Fruit fly (Drosophila melanogaster) whole organism, wandering third instar larva: Measurements from ENCODE around the gene Mfe2.

Source experiments
- Abd-B ChIP-seq: fragments of >200 bp; optimal IDR thresholded peaks from 2 replicates; lab custom pipeline; 2017; ENCODE audit warnings: missing biosample characterization, missing genetic modification characterization
- CG32264 ChIP-seq: fragments of 200-800 bp; sonication (Bioruptor generic); optimal IDR thresholded peaks from 2 replicates; lab custom pipeline; 2016; ENCODE audit warnings: missing biosample characterization, missing genetic modification characterization
- CG9705 ChIP-seq: fragments of 200-800 bp; sonication (Bioruptor generic); optimal IDR thresholded peaks from 2 replicates; lab custom pipeline; 2018; ENCODE audit warnings: missing biosample characterization, mild to moderate bottlenecking, missing genetic modification characterization
- Dif ChIP-seq: fragments of 200-275, 200-300 bp; sonication (Bioruptor generic); optimal IDR thresholded peaks from 2 replicates; lab custom pipeline; 2018; ENCODE audit warnings: missing biosample characterization, missing genetic modification characterization; ENCODE audit not compliant: partially characterized antibody
- Hnf4 ChIP-seq: fragments of 200-800 bp; sonication (Bioruptor generic); optimal IDR thresholded peaks from 2 replicates; lab custom pipeline; 2016; ENCODE audit warnings: missing biosample characterization, mild to moderate bottlenecking, missing genetic modification characterization
- Hr78 ChIP-seq: fragments of >200 bp; optimal IDR thresholded peaks from 2 replicates; lab custom pipeline; 2017; ENCODE audit warnings: missing biosample characterization, missing genetic modification characterization
- Hr83 ChIP-seq: fragments of 200-300 bp; sonication (Bioruptor generic); optimal IDR thresholded peaks from 2 replicates; lab custom pipeline; 2016; ENCODE audit warnings: missing biosample characterization, mild to moderate bottlenecking, missing genetic modification characterization, moderate library complexity; ENCODE audit not compliant: poor library complexity, severe bottlenecking
- Jra ChIP-seq: sonication (Bioruptor generic); optimal IDR thresholded peaks from 2 replicates; lab custom pipeline; 2016; ENCODE audit warnings: missing biosample characterization, missing genetic modification characterization
- Myc ChIP-seq: fragments of >200 bp; optimal IDR thresholded peaks from 2 replicates; lab custom pipeline; 2017
- N ChIP-seq: fragments of >200 bp; optimal IDR thresholded peaks from 2 replicates; lab custom pipeline; 2018; ENCODE audit warnings: missing biosample characterization, missing external identifiers, missing genetic modification characterization
- OdsH ChIP-seq: fragments of 200-800 bp; sonication (Bioruptor generic); optimal IDR thresholded peaks from 2 replicates; lab custom pipeline; 2016; ENCODE audit warnings: missing biosample characterization, mild to moderate bottlenecking, missing genetic modification characterization
- Rel ChIP-seq, 2 experiments: fragments of 200-800 bp; sonication (Bioruptor generic) in 1 of 2; optimal IDR thresholded peaks; 2 replicates in 1 of 2; 3 replicates in 1 of 2; lab custom pipeline; 2016 to 2019; ENCODE audit warnings: mild to moderate bottlenecking in 2 of 2, missing biosample characterization in 2 of 2, missing genetic modification characterization in 2 of 2, moderate library complexity in 1 of 2
- Vsx2 ChIP-seq: fragments of 200-300, 225-300 bp; sonication (Bioruptor generic); optimal IDR thresholded peaks from 2 replicates; lab custom pipeline; 2018; ENCODE audit warnings: missing biosample characterization, missing genetic modification characterization; ENCODE audit not compliant: partially characterized antibody
- br ChIP-seq: fragments of 200-800 bp; sonication (Bioruptor generic); optimal IDR thresholded peaks from 2 replicates; lab custom pipeline; 2016; ENCODE audit warnings: missing biosample characterization, missing genetic modification characterization
- brk ChIP-seq: fragments of 200-800 bp; sonication (Bioruptor generic); optimal IDR thresholded peaks from 2 replicates; lab custom pipeline; 2016; ENCODE audit warnings: missing biosample characterization, mild to moderate bottlenecking, missing genetic modification characterization
- dmrt93B ChIP-seq: fragments of 200-800 bp; sonication (Bioruptor generic); optimal IDR thresholded peaks from 2 replicates; lab custom pipeline; 2018; ENCODE audit warnings: missing biosample characterization, mild to moderate bottlenecking, missing genetic modification characterization
- dsf ChIP-seq: sonication (Bioruptor generic); optimal IDR thresholded peaks from 2 replicates; lab custom pipeline; 2016; ENCODE audit warnings: missing biosample characterization, missing genetic modification characterization, borderline replicate concordance
- ey ChIP-seq: fragments of 200-800 bp; sonication (Bioruptor generic); optimal IDR thresholded peaks from 2 replicates; lab custom pipeline; 2016; ENCODE audit warnings: missing biosample characterization, missing genetic modification characterization
- foxo ChIP-seq, 2 experiments: fragments of 200-800 bp; sonication (Bioruptor generic); optimal IDR thresholded peaks; 2 replicates in 1 of 2; 3 replicates in 1 of 2; lab custom pipeline; 2016 to 2017; ENCODE audit warnings: missing biosample characterization in 2 of 2, missing genetic modification characterization in 2 of 2
- fru ChIP-seq: fragments of 200-800 bp; sonication (Bioruptor generic); optimal IDR thresholded peaks from 3 replicates; lab custom pipeline; 2016; ENCODE audit warnings: missing biosample characterization, mild to moderate bottlenecking, missing genetic modification characterization
- h ChIP-seq: fragments of 200-800 bp; sonication (Bioruptor generic); optimal IDR thresholded peaks from 3 replicates; lab custom pipeline; 2016; ENCODE audit warnings: missing biosample characterization, mild to moderate bottlenecking, missing genetic modification characterization
- jim ChIP-seq: fragments of 175-275, 200-325 bp; sonication (Bioruptor generic); optimal IDR thresholded peaks from 2 replicates; lab custom pipeline; 2016; ENCODE audit warnings: missing biosample characterization, mild to moderate bottlenecking, missing genetic modification characterization
- lola ChIP-seq: fragments of >200 bp; optimal IDR thresholded peaks from 2 replicates; lab custom pipeline; 2017; ENCODE audit warnings: missing biosample characterization, missing genetic modification characterization
- pan ChIP-seq: fragments of >200 bp; optimal IDR thresholded peaks from 2 replicates; lab custom pipeline; 2017
- rgr ChIP-seq: fragments of 200-800 bp; sonication (Bioruptor generic); optimal IDR thresholded peaks from 3 replicates; lab custom pipeline; 2016; ENCODE audit warnings: missing biosample characterization, mild to moderate bottlenecking, missing genetic modification characterization
- sv ChIP-seq: fragments of 200-800 bp; sonication (Bioruptor generic); optimal IDR thresholded peaks from 3 replicates; lab custom pipeline; 2016; ENCODE audit warnings: missing biosample characterization, missing genetic modification characterization
- tai ChIP-seq: sonication (Bioruptor generic); optimal IDR thresholded peaks from 2 replicates; lab custom pipeline; 2016; ENCODE audit warnings: missing biosample characterization, missing genetic modification characterization
- usp ChIP-seq: fragments of >200 bp; optimal IDR thresholded peaks from 2 replicates; lab custom pipeline; 2017; ENCODE audit warnings: missing biosample characterization, missing genetic modification characterization
- woc ChIP-seq: sonication (Bioruptor generic); optimal IDR thresholded peaks from 2 replicates; lab custom pipeline; 2016; ENCODE audit warnings: missing biosample characterization, mild to moderate bottlenecking, missing genetic modification characterization

The Mfe2 gene

dm6 chrX:16297618-16298017 is 26.9 kb downstream of the Mfe2 start, which contains the start of gene ERp44:
Gene ERp44, minus strand, starts transcription at chrX:16297718.
- no peak for TF ChIP-seq fru (GFP tag; lab: Kevin White, UChicago)
- no peak for TF ChIP-seq tai (GFP tag; lab: Kevin White, UChicago)
- no peak for TF ChIP-seq Vsx2 (GFP tag; lab: Kevin White, UChicago)
- no peak for TF ChIP-seq br (GFP tag; lab: Kevin White, UChicago)

- no peak for TF ChIP-seq Hr83 (GFP tag; lab: Kevin White, UChicago)
- no peak for TF ChIP-seq dsf (GFP tag; lab: Kevin White, UChicago)
- no peak for TF ChIP-seq Hnf4 (GFP tag; lab: Kevin White, UChicago)
- TF ChIP-seq ey (GFP tag; lab: Kevin White, UChicago): no peak
- peak; percentile 20 for TF ChIP-seq Hr78
- no peak for TF ChIP-seq Jra (GFP tag; lab: Kevin White, UChicago)
- TF ChIP-seq N: peak; percentile 57
- TF ChIP-seq sv (GFP tag; lab: Kevin White, UChicago): no peak
These were observed 32.9 kb downstream of the Mfe2 start, which contains the start of gene CG3679 for dm6 chrX:16303636-16304035. Gene CG3679, plus strand, starts transcription at chrX:16303870.

- TF ChIP-seq rgr (no peak), lola (no peak), dmrt93B (GFP tag; lab: Kevin White, UChicago) (no peak), pan (lab: Kevin White, UChicago) (no peak), OdsH (GFP tag; lab: Kevin White, UChicago) (no peak), jim (no peak), foxo (GFP tag; optimal IDR thresholded peaks at IDR 0.05; lab: Kevin White, UChicago) (no peak), h (GFP tag; lab: Kevin White, UChicago) (no peak), br (GFP tag; lab: Kevin White, UChicago) (no peak), Dif (peak; percentile 71), Rel (GFP tag; optimal IDR thresholded peaks at IDR 0.05; lab: Kevin White, UChicago) (no peak), Rel (tag; optimal IDR thresholded peaks at IDR 0.05; lab: Kevin White, UChicago) (peak; percentile 4), Myc (peak; percentile 39), ey (GFP tag; lab: Kevin White, UChicago) (no peak), woc (GFP tag; lab: Kevin White, UChicago) (peak; percentile 46), Abd-B (GFP tag; lab: Kevin White, UChicago) (no peak)
These were observed 37.7 kb downstream of the Mfe2 start, which contains the start of gene Had1 for dm6 chrX:16308310-16308918. Gene Had1, minus strand, starts transcription at chrX:16308667.

dm6 chrX:16308953-16309352 is 38.2 kb downstream of the Mfe2 start:
- TF ChIP-seq Abd-B (GFP tag; lab: Kevin White, UChicago) (no peak), pan (lab: Kevin White, UChicago) (no peak), dsf (GFP tag; lab: Kevin White, UChicago) (no peak), sv (GFP tag; lab: Kevin White, UChicago) (no peak), Hnf4 (GFP tag; lab: Kevin White, UChicago) (no peak), usp (GFP tag; lab: Kevin White, UChicago) (no peak), woc (GFP tag; lab: Kevin White, UChicago) (no peak), tai (GFP tag; lab: Kevin White, UChicago) (no peak), Vsx2 (GFP tag; lab: Kevin White, UChicago) (no peak), br (GFP tag; lab: Kevin White, UChicago) (no peak), CG9705 (no peak), N (no peak)

dm6 chrX:16309764-16310163 is 39.0 kb downstream of the Mfe2 start:
- TF ChIP-seq Vsx2 (GFP tag; lab: Kevin White, UChicago) (peak; percentile 11), sv (GFP tag; lab: Kevin White, UChicago) (no peak), CG32264 (GFP tag; lab: Kevin White, UChicago) (no peak), brk (no peak)
